Fruit fly (Drosophila melanogaster): ENCODE data around the gene CG1146.
A peak's percentile ranks its signal among the peaks of the same experiment; 100 is the strongest.

The CG1146 gene

dm6 chr3L:2501764-2502163, 13.2 kb downstream of the CG1146 start (continued):
- no peak for TF ChIP-seq fd64A (GFP tag; optimal IDR thresholded peaks at IDR 0.05)
- no peak for TF ChIP-seq CG11398 (GFP tag; optimal IDR thresholded peaks at IDR 0.05)
- TF ChIP-seq CG4328 (GFP tag; optimal IDR thresholded peaks at IDR 0.05): no peak
- TF ChIP-seq tna (GFP tag; IDR thresholded peaks at IDR 0.05; ENCODE audit: partially characterized antibody): no peak
- TF ChIP-seq fd3F (GFP tag; optimal IDR thresholded peaks at IDR 0.05): peak; percentile 71
- TF ChIP-seq ERR (GFP tag; optimal IDR thresholded peaks at IDR 0.05): peak; percentile 16
- TF ChIP-seq her (GFP tag; optimal IDR thresholded peaks at IDR 0.05): no peak
- peak; percentile 91 for TF ChIP-seq lab (GFP tag; optimal IDR thresholded peaks at IDR 0.05)
- no peak for TF ChIP-seq Optix (GFP tag; IDR thresholded peaks at IDR 0.05)
- no peak for TF ChIP-seq Atf3 (GFP tag; optimal IDR thresholded peaks at IDR 0.05)
- TF ChIP-seq CG34224 (GFP tag; IDR thresholded peaks at IDR 0.05; ENCODE audit: partially characterized antibody): no peak
- no peak for TF ChIP-seq ab (GFP tag; optimal IDR thresholded peaks at IDR 0.05)
- no peak for TF ChIP-seq CG15073 (GFP tag; optimal IDR thresholded peaks at IDR 0.05)
- peak; percentile 69 for TF ChIP-seq CG15011 (GFP tag; optimal IDR thresholded peaks at IDR 0.05)
- no peak for TF ChIP-seq CG9876 (GFP tag; optimal IDR thresholded peaks at IDR 0.05)
- TF ChIP-seq CG4730 (GFP tag; IDR thresholded peaks at IDR 0.05): peak; percentile 58
- TF ChIP-seq cwo (GFP tag; optimal IDR thresholded peaks at IDR 0.05): peak; percentile 70
- TF ChIP-seq cg (GFP tag; optimal IDR thresholded peaks at IDR 0.05): no peak
- TF ChIP-seq Mad (GFP tag; optimal IDR thresholded peaks at IDR 0.05): peak; percentile 8
- TF ChIP-seq salm (tag; optimal IDR thresholded peaks at IDR 0.05): no peak
- peak; percentile 1 for TF ChIP-seq CG4617 (GFP tag; optimal IDR thresholded peaks at IDR 0.05; ENCODE audit: borderline replicate concordance)
- peak; percentile 53 for TF ChIP-seq Xbp1 (GFP tag; optimal IDR thresholded peaks at IDR 0.05)
- TF ChIP-seq CG11093 (GFP tag; IDR thresholded peaks at IDR 0.05): 0 out of 3 replicates have a peak, but pooled peaks have one; percentile 41
- TF ChIP-seq CG4404 (GFP tag; IDR thresholded peaks at IDR 0.05): no peak
- TF ChIP-seq CG2875 (GFP tag; optimal IDR thresholded peaks at IDR 0.05): no peak
- no peak for TF ChIP-seq bowl (GFP tag; IDR thresholded peaks at IDR 0.05)
- no peak; the same call in 1 of the 2 replicates for TF ChIP-seq ham (GFP tag; IDR thresholded peaks at IDR 0.05)
- peak; percentile 72 for TF ChIP-seq CG12155 (GFP tag; optimal IDR thresholded peaks at IDR 0.05)
- no peak for TF ChIP-seq CG10565 (GFP tag; optimal IDR thresholded peaks at IDR 0.05)
- peak; percentile 1 for TF ChIP-seq CG6654 (GFP tag; optimal IDR thresholded peaks at IDR 0.05)
- peak; percentile 51 for TF ChIP-seq tup (GFP tag; optimal IDR thresholded peaks at IDR 0.05)
- peak; percentile 50 for TF ChIP-seq CG13775 (GFP tag; optimal IDR thresholded peaks at IDR 0.05)
- peak; percentile 15 for TF ChIP-seq tx (GFP tag; optimal IDR thresholded peaks at IDR 0.05)
- peak; percentile 86 for TF ChIP-seq sd (tag; optimal IDR thresholded peaks at IDR 0.05)
- TF ChIP-seq CG11695 (GFP tag; IDR thresholded peaks at IDR 0.05): peak; percentile 73
- TF ChIP-seq CG2120 (GFP tag; optimal IDR thresholded peaks at IDR 0.05): peak; percentile 93
- no peak for TF ChIP-seq ap (GFP tag; IDR thresholded peaks at IDR 0.05)
- 0 out of 2 replicates have a peak, but pooled peaks have one; percentile 46 for TF ChIP-seq CG17328 (GFP tag; IDR thresholded peaks at IDR 0.05)
- no peak for TF ChIP-seq twi (tag; optimal IDR thresholded peaks at IDR 0.05)
- TF ChIP-seq so (GFP tag; IDR thresholded peaks at IDR 0.05): peak; percentile 71; the same call in 2 of the 3 replicates
- TF ChIP-seq CG16863 (GFP tag; optimal IDR thresholded peaks at IDR 0.05): no peak
- no peak for TF ChIP-seq eve (GFP tag; optimal IDR thresholded peaks at IDR 0.05)
- peak; percentile 27; the same call in 1 of the 2 replicates for TF ChIP-seq Oaz (GFP tag; IDR thresholded peaks at IDR 0.05)
- TF ChIP-seq Chrac-16 (GFP tag; optimal IDR thresholded peaks at IDR 0.05): peak; percentile 19
- TF ChIP-seq CG4360 (GFP tag; IDR thresholded peaks at IDR 0.05): no peak
- TF ChIP-seq Poxn (GFP tag; IDR thresholded peaks at IDR 0.05): no peak
- TF ChIP-seq p53 (GFP tag; optimal IDR thresholded peaks at IDR 0.05): no peak
- peak; percentile 66 for TF ChIP-seq unpg (GFP tag; optimal IDR thresholded peaks at IDR 0.05)
- TF ChIP-seq E2f2 (GFP tag; IDR thresholded peaks at IDR 0.05): peak; percentile 28; the same call in 1 of the 2 replicates
- TF ChIP-seq CTCF (GFP tag; optimal IDR thresholded peaks at IDR 0.05): no peak
- TF ChIP-seq Dek (tag; optimal IDR thresholded peaks at IDR 0.05): peak; percentile 77
- peak; percentile 9 for TF ChIP-seq CrebB (tag; optimal IDR thresholded peaks at IDR 0.05)
